Worm (Caenorhabditis elegans) whole organism, L4 larva: ENCODE measurements around the gene F21C10.3.
A peak's percentile ranks its signal among the peaks of the same experiment; 100 is the strongest.

ENCODE experiments used
- F44E2.7 ChIP-seq: fragments of 200-800 bp; sonication (Bioruptor generic); IDR thresholded peaks from 2 replicates; pipeline ENCODE4 v2.1.2; 2022; ENCODE audit warnings: missing genetic modification characterization, missing compliant biosample characterization
- R02D3.7 ChIP-seq: fragments of 150-350 bp; sonication (generic microtip); optimal IDR thresholded peaks from 3 replicates; lab custom pipeline; 2014; ENCODE audit warnings: missing biosample characterization, missing genetic modification characterization
- T20F7.1 ChIP-seq: fragments of 200-800 bp; sonication (Bioruptor generic); optimal IDR thresholded peaks from 2 replicates; lab custom pipeline; 2018; ENCODE audit warnings: mild to moderate bottlenecking, missing genetic modification characterization, missing compliant biosample characterization
- T26A8.4 ChIP-seq: fragments of 200-800 bp; sonication (Bioruptor generic); IDR thresholded peaks from 2 replicates; pipeline ENCODE4 v1.3.6; 2022; ENCODE audit warnings: missing genetic modification characterization, missing compliant biosample characterization
- Y105C5A.15 ChIP-seq: fragments of 200-800 bp; sonication (Bioruptor generic); IDR thresholded peaks from 2 replicates; pipeline ENCODE4 v1.3.6; 2022; ENCODE audit warnings: missing genetic modification characterization, missing compliant biosample characterization
- ZK546.5 ChIP-seq, 2 experiments: sonication (generic microtip); optimal IDR thresholded peaks; 2 replicates each; lab custom pipeline; 2017; ENCODE audit warnings: missing biosample characterization in 2 of 2, missing genetic modification characterization in 2 of 2
- attf-4 ChIP-seq: sonication (generic microtip); optimal IDR thresholded peaks from 3 replicates; lab custom pipeline; 2017; ENCODE audit warnings: missing biosample characterization, missing genetic modification characterization
- ceh-20 ChIP-seq: fragments of 200-800 bp; sonication (Bioruptor generic); IDR thresholded peaks from 2 replicates; pipeline ENCODE4 v1.3.6; 2022; ENCODE audit warnings: missing genetic modification reagents, missing genetic modification characterization, missing compliant biosample characterization
- ceh-32 ChIP-seq: sonication (generic microtip); optimal IDR thresholded peaks from 2 replicates; lab custom pipeline; 2016; ENCODE audit warnings: mild to moderate bottlenecking, missing genetic modification characterization, missing compliant biosample characterization; ENCODE audit not compliant: poor library complexity
- ceh-62 ChIP-seq: sonication (generic microtip); optimal IDR thresholded peaks from 2 replicates; lab custom pipeline; 2017; ENCODE audit warnings: missing biosample characterization, missing genetic modification characterization
- ces-1 ChIP-seq: fragments of 150-350 bp; sonication (generic microtip); optimal IDR thresholded peaks from 4 replicates; lab custom pipeline; 2014; ENCODE audit warnings: missing biosample characterization, missing genetic modification reagents, missing genetic modification characterization
- cey-2 ChIP-seq: sonication (generic microtip); optimal IDR thresholded peaks from 3 replicates; lab custom pipeline; 2017; ENCODE audit warnings: missing genetic modification characterization, mild to moderate bottlenecking, missing compliant biosample characterization, antibody characterized with exemption, borderline replicate concordance; ENCODE audit not compliant: insufficient read depth
- daf-12 ChIP-seq: fragments of 150-350 bp; optimal IDR thresholded peaks from 2 replicates; lab custom pipeline; 2014; ENCODE audit warnings: missing biosample characterization, missing genetic modification reagents, missing genetic modification characterization
- daf-19 ChIP-seq: fragments of 200-800 bp; sonication (Bioruptor generic); conservative IDR thresholded peaks from 2 replicates; pipeline ENCODE4 v1.3.6; 2022; ENCODE audit warnings: missing genetic modification characterization, missing compliant biosample characterization
- daf-8 ChIP-seq: fragments of 200-800 bp; sonication (Bioruptor generic); IDR thresholded peaks from 2 replicates; pipeline ENCODE4 v1.3.6; 2022; ENCODE audit warnings: missing genetic modification characterization, missing compliant biosample characterization
- duxl-1 ChIP-seq: sonication (generic microtip); optimal IDR thresholded peaks from 2 replicates; lab custom pipeline; 2016; ENCODE audit warnings: mild to moderate bottlenecking, missing genetic modification characterization, moderate library complexity, missing compliant biosample characterization; ENCODE audit not compliant: poor library complexity
- dve-1 ChIP-seq: sonication (generic microtip); optimal IDR thresholded peaks from 2 replicates; lab custom pipeline; 2017; ENCODE audit warnings: antibody characterized with exemption, mild to moderate bottlenecking, missing genetic modification characterization, missing compliant biosample characterization; ENCODE audit not compliant: insufficient read depth
- egl-27 ChIP-seq: sonication (generic microtip); optimal IDR thresholded peaks from 3 replicates; lab custom pipeline; 2017; ENCODE audit warnings: missing biosample characterization, missing genetic modification reagents, missing genetic modification characterization
- egl-43 ChIP-seq: fragments of 200-800 bp; sonication (Bioruptor generic); IDR thresholded peaks from 2 replicates; pipeline ENCODE4 v1.3.6; 2022; ENCODE audit warnings: missing genetic modification reagents, missing genetic modification characterization, missing compliant biosample characterization
- lin-38 ChIP-seq: fragments of 200-800 bp; sonication (Bioruptor generic); IDR thresholded peaks from 2 replicates; pipeline ENCODE4 v1.3.6; 2022; ENCODE audit warnings: missing genetic modification reagents, missing genetic modification characterization, missing compliant biosample characterization
- lin-39 ChIP-seq: fragments of 150-350 bp; optimal IDR thresholded peaks from 2 replicates; lab custom pipeline; 2014; ENCODE audit warnings: missing biosample characterization, missing genetic modification reagents, missing genetic modification characterization
- lir-3 ChIP-seq: sonication (generic microtip); optimal IDR thresholded peaks from 2 replicates; lab custom pipeline; 2016; ENCODE audit warnings: mild to moderate bottlenecking, missing genetic modification characterization, missing compliant biosample characterization
- mdl-1 ChIP-seq, 2 experiments: fragments of 150-350 bp in 1 of 2; sonication (generic microtip) in 1 of 2; optimal IDR thresholded peaks; 2 replicates each; lab custom pipeline; 2014 to 2017; ENCODE audit warnings: missing biosample characterization in 2 of 2, missing genetic modification characterization in 2 of 2
- mdt-29 ChIP-seq: fragments of 200-800 bp; sonication (Bioruptor generic); IDR thresholded peaks from 2 replicates; pipeline ENCODE4 v1.3.6; 2022; ENCODE audit warnings: missing genetic modification reagents, missing genetic modification characterization, missing compliant biosample characterization
- mes-2 ChIP-seq: sonication (generic microtip); optimal IDR thresholded peaks from 2 replicates; lab custom pipeline; 2016; ENCODE audit warnings: missing genotype, mild to moderate bottlenecking, missing genetic modification characterization, missing compliant biosample characterization; ENCODE audit not compliant: poor library complexity, severe bottlenecking
- mxl-2 ChIP-seq: fragments of 200-800 bp; sonication (Bioruptor generic); conservative IDR thresholded peaks from 2 replicates; pipeline ENCODE4 v1.3.6; 2022; ENCODE audit warnings: missing genetic modification reagents, missing genetic modification characterization, missing compliant biosample characterization
- nhr-11 ChIP-seq: fragments of 150-350 bp; optimal IDR thresholded peaks from 2 replicates; lab custom pipeline; 2014; ENCODE audit warnings: missing biosample characterization, missing genetic modification characterization
- nhr-25 ChIP-seq: sonication (generic microtip); optimal IDR thresholded peaks from 2 replicates; lab custom pipeline; 2017; ENCODE audit warnings: missing genetic modification characterization, mild to moderate bottlenecking, missing compliant biosample characterization, antibody characterized with exemption, moderate library complexity, borderline replicate concordance; ENCODE audit not compliant: insufficient read depth
- nhr-28 ChIP-seq: fragments of 150-350 bp; optimal IDR thresholded peaks from 2 replicates; lab custom pipeline; 2014; ENCODE audit warnings: missing biosample characterization, missing genetic modification characterization
- nhr-48 ChIP-seq: sonication (generic microtip); optimal IDR thresholded peaks from 2 replicates; lab custom pipeline; 2016; ENCODE audit warnings: mild to moderate bottlenecking, missing genetic modification characterization, missing compliant biosample characterization
- nhr-6 ChIP-seq: fragments of 150-350 bp; optimal IDR thresholded peaks from 2 replicates; lab custom pipeline; 2014; ENCODE audit warnings: missing biosample characterization, missing genetic modification characterization
- nhr-76 ChIP-seq: fragments of 150-350 bp; optimal IDR thresholded peaks from 2 replicates; lab custom pipeline; 2014; ENCODE audit warnings: missing biosample characterization, missing genetic modification characterization
- nhr-77 ChIP-seq: fragments of 150-350 bp; optimal IDR thresholded peaks from 2 replicates; lab custom pipeline; 2014; ENCODE audit warnings: missing biosample characterization, missing genetic modification characterization
- php-3 ChIP-seq: fragments of 200-800 bp; sonication (Bioruptor generic); IDR thresholded peaks from 2 replicates; pipeline ENCODE4 v1.3.6; 2022; ENCODE audit warnings: missing genetic modification reagents, missing genetic modification characterization, missing compliant biosample characterization
- pqm-1 ChIP-seq: sonication (generic microtip); optimal IDR thresholded peaks from 2 replicates; lab custom pipeline; 2017; ENCODE audit warnings: missing biosample characterization, missing genetic modification characterization
- sdz-12 ChIP-seq: fragments of 200-800 bp; sonication (Bioruptor generic); optimal IDR thresholded peaks from 2 replicates; lab custom pipeline; 2018; ENCODE audit warnings: mild to moderate bottlenecking, missing genetic modification characterization, missing compliant biosample characterization
- set-16 ChIP-seq: fragments of 200-800 bp; sonication (Bioruptor generic); IDR thresholded peaks from 2 replicates; pipeline ENCODE4 v1.3.6; 2022; ENCODE audit warnings: missing genetic modification reagents, missing genetic modification characterization, missing compliant biosample characterization
- skn-1 ChIP-seq: fragments of 150-350 bp; optimal IDR thresholded peaks from 2 replicates; lab custom pipeline; 2014; ENCODE audit warnings: missing biosample characterization, missing genetic modification characterization
- snpc-1.2 ChIP-seq: fragments of 200-800 bp; sonication (Bioruptor generic); IDR thresholded peaks from 2 replicates; pipeline ENCODE4 v1.3.6; 2022; ENCODE audit warnings: missing genetic modification reagents, missing genetic modification characterization, missing compliant biosample characterization
- snpc-4 ChIP-seq: fragments of 150-350 bp; optimal IDR thresholded peaks from 2 replicates; lab custom pipeline; 2014; ENCODE audit warnings: missing biosample characterization, missing genetic modification characterization
- spr-1 ChIP-seq: sonication (generic microtip); optimal IDR thresholded peaks from 2 replicates; lab custom pipeline; 2016; ENCODE audit warnings: mild to moderate bottlenecking, missing genetic modification characterization, missing compliant biosample characterization
- spr-3 ChIP-seq: fragments of 200-800 bp; sonication (Bioruptor generic); optimal IDR thresholded peaks from 2 replicates; lab custom pipeline; 2018; ENCODE audit warnings: mild to moderate bottlenecking, missing genetic modification characterization, missing compliant biosample characterization
- tag-97 ChIP-seq: fragments of 200-800 bp; sonication (Bioruptor generic); IDR thresholded peaks from 2 replicates; pipeline ENCODE4 v1.3.6; 2022; ENCODE audit warnings: missing genetic modification characterization, missing compliant biosample characterization
- unc-39 ChIP-seq: sonication (generic microtip); optimal IDR thresholded peaks from 2 replicates; lab custom pipeline; 2017; ENCODE audit warnings: missing biosample characterization, missing genetic modification characterization
- unc-62 ChIP-seq, 3 experiments: fragments of 150-350 bp in 1 of 3; sonication (generic microtip); optimal IDR thresholded peaks in 2 of 3; peaks in 1 of 3; 1 replicate in 1 of 3; 2 replicates in 2 of 3; lab custom pipeline; 2014 to 2017; ENCODE audit warnings: missing biosample characterization in 3 of 3, missing genetic modification characterization in 3 of 3, missing genetic modification reagents in 3 of 3, missing genotype in 1 of 3
- vab-7 ChIP-seq: fragments of 200-800 bp; sonication (Bioruptor generic); IDR thresholded peaks from 2 replicates; pipeline ENCODE4 v1.3.6; 2022; ENCODE audit warnings: missing genetic modification reagents, missing genetic modification characterization, missing compliant biosample characterization
- zfp-2 ChIP-seq: sonication (generic microtip); optimal IDR thresholded peaks from 2 replicates; lab custom pipeline; 2016; ENCODE audit warnings: mild to moderate bottlenecking, missing genetic modification characterization, missing compliant biosample characterization
- zip-11 ChIP-seq: fragments of 200-800 bp; sonication (Bioruptor generic); IDR thresholded peaks from 2 replicates; pipeline ENCODE4 v1.3.6; 2022; ENCODE audit warnings: missing genetic modification characterization, missing compliant biosample characterization
- zip-2 ChIP-seq: fragments of 150-350 bp; optimal IDR thresholded peaks from 2 replicates; lab custom pipeline; 2014; ENCODE audit warnings: missing biosample characterization, missing genetic modification characterization
- ztf-7 ChIP-seq: fragments of 150-350 bp; optimal IDR thresholded peaks from 2 replicates; lab custom pipeline; 2014; ENCODE audit warnings: missing biosample characterization, missing genetic modification characterization

Gene F21C10.3

ce11 chrV:9095613-9096317 is 32.1 kb upstream of the F21C10.3 start, which contains the start of gene F21C10.10:
TSS of gene F21C10.10 (plus strand) at chrV:9096267.
- TF ChIP-seq daf-19 (GFP tag; lab: Robert Waterston, UW): no peak
- no peak for TF ChIP-seq tag-97 (GFP tag; lab: Robert Waterston, UW)
- peak; percentile 76 for TF ChIP-seq mdt-29 (GFP tag; lab: Robert Waterston, UW)
- TF ChIP-seq daf-8 (GFP tag; lab: Robert Waterston, UW): no peak
- no peak for TF ChIP-seq lin-39 (tag; lab: Kevin White, UChicago)
- TF ChIP-seq skn-1 (tag; lab: Kevin White, UChicago): no peak
- peak; percentile 98 for TF ChIP-seq mxl-2
- no peak for TF ChIP-seq F44E2.7 (GFP tag; lab: Robert Waterston, UW)
- TF ChIP-seq php-3: peak; percentile 86
- TF ChIP-seq snpc-4: no peak
- TF ChIP-seq nhr-28 (tag; lab: Kevin White, UChicago): peak; percentile 98
- no peak for TF ChIP-seq Y105C5A.15 (GFP tag; lab: Robert Waterston, UW)
- peak; percentile 31 for TF ChIP-seq zip-2 (tag; lab: Kevin White, UChicago)
- peak; percentile 45 for TF ChIP-seq lin-38 (GFP tag; lab: Robert Waterston, UW)
- TF ChIP-seq lir-3 (tag; lab: Kevin White, UChicago): no peak
- no peak for TF ChIP-seq zfp-2 (tag; lab: Kevin White, UChicago)
- peak; percentile 99 for TF ChIP-seq nhr-48 (tag; lab: Kevin White, UChicago)
- no peak for TF ChIP-seq sdz-12 (GFP tag; lab: Kevin White, UChicago)
- no peak for TF ChIP-seq ceh-32 (tag; lab: Kevin White, UChicago)
- TF ChIP-seq egl-43: no peak
- no peak for TF ChIP-seq R02D3.7
- peak; percentile 78 for TF ChIP-seq spr-1 (tag; lab: Kevin White, UChicago)
- peak; percentile 87 for TF ChIP-seq nhr-11
- TF ChIP-seq ceh-62 (tag; lab: Kevin White, UChicago): no peak
- TF ChIP-seq nhr-25: peak; percentile 59
- no peak for TF ChIP-seq vab-7
- TF ChIP-seq T20F7.1: peak; percentile 68
- TF ChIP-seq set-16 (GFP tag; lab: Robert Waterston, UW): peak; percentile 59
- peak; percentile 63 for TF ChIP-seq ztf-7 (tag; lab: Kevin White, UChicago)
- peak; percentile 92 for TF ChIP-seq ceh-20
- TF ChIP-seq nhr-77: peak; percentile 87
- TF ChIP-seq mes-2 (tag; lab: Kevin White, UChicago): no peak
- peak; percentile 98 for TF ChIP-seq dve-1 (tag; lab: Kevin White, UChicago)
- TF ChIP-seq daf-12: no peak
- no peak for TF ChIP-seq snpc-1.2 (GFP tag; lab: Robert Waterston, UW)
- no peak for TF ChIP-seq zip-11 (GFP tag; lab: Robert Waterston, UW)
- TF ChIP-seq nhr-6 (tag; lab: Kevin White, UChicago): peak; percentile 50
- TF ChIP-seq spr-3: peak; percentile 49
- no peak for TF ChIP-seq egl-27 (tag; lab: Kevin White, UChicago)
- TF ChIP-seq ZK546.5 (tag; optimal IDR thresholded peaks at IDR 0.05; lab: Kevin White, UChicago): no peak
- no peak for TF ChIP-seq duxl-1
- TF ChIP-seq unc-39 (tag; lab: Kevin White, UChicago): no peak
- TF ChIP-seq T26A8.4 (GFP tag; lab: Robert Waterston, UW): peak; percentile 66
- peak in 1 of 2 experiments; percentile 98 for TF ChIP-seq unc-62 (GFP tag; optimal IDR thresholded peaks at IDR 0.05 in 1 of 2; lab: Kevin White, UChicago)
- no peak for TF ChIP-seq unc-62 (tag; optimal IDR thresholded peaks at IDR 0.05; lab: Kevin White, UChicago)
- TF ChIP-seq nhr-76 (tag; lab: Kevin White, UChicago): peak; percentile 87
- peak; percentile 95 for TF ChIP-seq cey-2 (tag; lab: Kevin White, UChicago)
- TF ChIP-seq pqm-1 (tag; lab: Kevin White, UChicago): peak; percentile 14
- TF ChIP-seq mdl-1 (tag; optimal IDR thresholded peaks at IDR 0.05; lab: Kevin White, UChicago): peak; percentile 77 to 96
- no peak for TF ChIP-seq attf-4 (tag; lab: Kevin White, UChicago)
- no peak for TF ChIP-seq ces-1 (GFP tag; lab: Kevin White, UChicago)
